Worm (Caenorhabditis elegans): Measurements from ENCODE around the gene nol-9.

The nol-9 gene

DNA sequence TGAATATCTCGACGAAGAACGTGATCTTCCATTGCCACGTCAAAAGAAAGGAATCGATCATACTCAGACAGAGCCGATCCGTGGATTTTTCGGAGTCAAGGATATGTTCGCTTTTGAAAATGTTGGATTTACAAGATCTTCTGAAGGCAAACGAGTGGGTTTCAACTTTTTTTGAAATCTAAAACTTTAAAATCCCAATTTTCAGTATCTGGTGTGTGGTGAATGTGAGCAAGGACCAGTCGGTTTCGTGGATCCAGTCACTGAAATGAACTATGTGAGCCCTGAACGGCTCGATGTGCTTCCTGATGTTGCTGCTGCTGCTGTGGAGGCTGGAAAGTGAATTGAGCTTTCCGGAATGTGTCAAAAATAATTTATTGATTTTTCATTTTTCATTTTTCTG lies 35.4 kb upstream of the nol-9 start, which contains the start of gene lsm-3:
TSS of gene lsm-3 (plus strand) at position 301 of the 400 bp plus-strand sequence.
- no peak for TF ChIP-seq flh-1 (GFP tag; optimal IDR thresholded peaks at IDR 0.05)
- no peak for TF ChIP-seq unc-39 (tag; optimal IDR thresholded peaks at IDR 0.05)
- TF ChIP-seq drap-1 (GFP tag; optimal IDR thresholded peaks at IDR 0.05): no peak
- no peak for TF ChIP-seq nhr-237 (tag; optimal IDR thresholded peaks at IDR 0.05)
- no peak for TF ChIP-seq nhr-76 (tag; optimal IDR thresholded peaks at IDR 0.05)
- no peak for TF ChIP-seq nhr-28 (tag; optimal IDR thresholded peaks at IDR 0.05)
- no peak for TF ChIP-seq M03D4.4 (tag; optimal IDR thresholded peaks at IDR 0.05)
- no peak for TF ChIP-seq nhr-12 (tag; optimal IDR thresholded peaks at IDR 0.05)
- TF ChIP-seq mep-1 (tag; optimal IDR thresholded peaks at IDR 0.05): no peak
- no peak for TF ChIP-seq lsy-2 (tag; optimal IDR thresholded peaks at IDR 0.05)
- no peak for TF ChIP-seq ces-1 (GFP tag; optimal IDR thresholded peaks at IDR 0.05)
- no peak for TF ChIP-seq bed-3 (GFP tag; optimal IDR thresholded peaks at IDR 0.05)

DNA sequence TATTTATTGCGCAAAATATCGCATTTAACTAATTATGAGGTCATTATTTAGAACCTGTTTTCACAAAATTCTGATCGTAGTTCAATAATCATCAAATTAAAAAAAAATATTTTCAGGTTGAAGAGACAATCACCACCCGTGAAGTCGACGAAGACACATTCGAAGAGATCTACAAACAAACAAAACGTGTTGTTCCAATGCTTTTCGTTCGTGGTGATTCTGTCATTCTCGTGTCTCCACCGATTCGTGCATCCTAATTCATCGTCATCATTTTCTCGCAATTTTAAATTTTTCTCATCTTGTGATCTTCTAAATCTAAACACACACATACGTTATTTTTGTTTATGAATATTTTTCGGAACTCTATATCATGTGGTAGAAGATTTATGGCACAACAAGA lies 33.5 kb upstream of the nol-9 start:
- TF ChIP-seq drap-1 (GFP tag; optimal IDR thresholded peaks at IDR 0.05) (no peak), nhr-237 (tag; optimal IDR thresholded peaks at IDR 0.05) (peak; percentile 3)

DNA sequence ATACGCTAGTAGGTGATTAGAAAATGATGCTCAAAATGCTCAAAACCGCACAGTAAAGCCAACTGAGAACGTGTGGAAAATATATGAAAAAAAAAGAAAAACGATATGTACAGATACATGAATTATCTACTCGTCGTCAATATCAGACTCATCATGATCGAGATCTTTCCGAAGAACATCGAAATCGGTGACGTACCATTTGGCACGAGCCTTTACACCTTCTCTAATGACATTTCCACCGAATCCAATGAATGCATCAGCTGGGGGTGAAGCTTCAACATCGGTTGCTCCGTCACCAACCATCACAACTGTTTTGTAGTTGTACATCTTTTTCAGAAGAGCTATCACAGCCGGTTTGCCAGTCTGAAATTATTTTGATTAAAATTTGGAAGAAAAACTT lies 33.1 kb upstream of the nol-9 start:
- TF ChIP-seq nhr-2 (tag; optimal IDR thresholded peaks at IDR 0.05) (no peak), ceh-43 (GFP tag; optimal IDR thresholded peaks at IDR 0.05) (no peak), lin-13 (tag; optimal IDR thresholded peaks at IDR 0.05) (no peak), elt-3 (tag; optimal IDR thresholded peaks at IDR 0.05) (no peak), elt-1 (tag; optimal IDR thresholded peaks at IDR 0.05; ENCODE audit: borderline replicate concordance, insufficient read depth) (no peak), ceh-39 (tag; optimal IDR thresholded peaks at IDR 0.05) (no peak), blmp-1 (tag; optimal IDR thresholded peaks at IDR 0.05) (no peak)

DNA sequence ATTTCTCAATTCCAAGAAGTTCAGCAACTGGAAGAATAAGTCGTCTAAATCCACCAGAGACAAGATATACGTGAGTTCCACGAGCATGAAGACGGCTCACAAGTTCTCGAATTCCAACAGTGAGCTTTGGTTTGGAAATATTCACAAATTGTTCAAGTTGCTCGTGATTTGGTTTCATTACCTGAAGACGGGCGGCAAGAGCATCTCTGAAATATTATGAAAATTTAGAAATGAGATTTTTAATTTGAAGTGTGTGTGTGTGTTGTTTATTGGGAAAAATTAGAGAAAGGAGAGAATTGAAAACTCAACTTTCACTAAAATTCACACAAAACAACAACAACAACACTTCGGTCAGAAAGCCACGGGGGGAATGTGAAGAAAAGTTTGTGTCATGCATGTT lies 31.5 kb upstream of the nol-9 start:
- TF ChIP-seq ham-2 (GFP tag; optimal IDR thresholded peaks at IDR 0.05) (no peak), unc-120 (tag; optimal IDR thresholded peaks at IDR 0.05; ENCODE audit: poor library complexity, severe bottlenecking) (no peak)

DNA sequence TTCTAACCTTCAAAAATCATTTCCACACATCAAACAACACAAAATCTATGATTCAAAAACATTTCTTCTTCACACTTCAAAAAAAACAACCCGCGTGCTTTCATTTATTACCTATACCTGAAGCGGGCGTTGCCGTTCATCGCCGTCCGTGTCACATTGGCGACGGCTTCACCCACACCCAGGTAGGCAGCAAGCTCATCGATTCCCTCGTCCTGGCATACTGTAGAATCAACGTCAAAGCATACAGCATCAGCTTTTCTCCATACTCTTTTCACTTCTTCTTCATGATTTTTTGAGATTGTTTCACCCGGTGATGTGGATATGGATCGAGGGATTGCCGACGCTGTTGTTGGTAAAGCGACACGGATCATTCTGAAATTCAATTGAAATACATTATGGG lies 30.1 kb upstream of the nol-9 start:
- no peak for TF ChIP-seq blmp-1 (tag; optimal IDR thresholded peaks at IDR 0.05)
- no peak for TF ChIP-seq nhr-2 (tag; optimal IDR thresholded peaks at IDR 0.05)
- no peak for TF ChIP-seq flh-1 (GFP tag; optimal IDR thresholded peaks at IDR 0.05)
- no peak for TF ChIP-seq nhr-76 (tag; optimal IDR thresholded peaks at IDR 0.05)
- no peak for TF ChIP-seq ceh-39 (tag; optimal IDR thresholded peaks at IDR 0.05)
- no peak for TF ChIP-seq unc-120 (tag; optimal IDR thresholded peaks at IDR 0.05; ENCODE audit: poor library complexity, severe bottlenecking)

DNA sequence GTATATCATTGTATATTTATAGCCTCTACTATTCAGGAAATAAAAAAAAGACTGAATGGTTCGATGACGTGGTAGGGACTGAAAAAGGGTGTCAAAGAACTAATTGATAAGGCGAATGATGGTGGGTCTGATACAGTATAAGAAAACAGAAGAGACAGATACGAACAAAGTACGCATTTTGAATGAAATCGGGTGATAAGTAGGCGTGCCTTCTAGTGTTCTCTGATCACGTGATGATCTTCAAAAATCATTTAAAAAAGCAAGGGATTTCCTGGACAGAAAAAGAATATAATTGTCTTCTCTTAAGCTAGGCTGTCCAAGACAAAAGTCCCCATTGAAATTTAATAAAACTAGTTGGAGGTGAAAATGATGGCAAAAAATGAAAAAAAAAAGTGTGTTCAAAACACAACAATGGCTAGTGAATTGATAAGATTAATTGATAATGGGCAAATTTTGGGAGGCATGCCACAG lies 29.0 kb upstream of the nol-9 start:
- TF ChIP-seq blmp-1 (tag; optimal IDR thresholded peaks at IDR 0.05) (no peak), hlh-1 (tag; optimal IDR thresholded peaks at IDR 0.05) (no peak)

DNA sequence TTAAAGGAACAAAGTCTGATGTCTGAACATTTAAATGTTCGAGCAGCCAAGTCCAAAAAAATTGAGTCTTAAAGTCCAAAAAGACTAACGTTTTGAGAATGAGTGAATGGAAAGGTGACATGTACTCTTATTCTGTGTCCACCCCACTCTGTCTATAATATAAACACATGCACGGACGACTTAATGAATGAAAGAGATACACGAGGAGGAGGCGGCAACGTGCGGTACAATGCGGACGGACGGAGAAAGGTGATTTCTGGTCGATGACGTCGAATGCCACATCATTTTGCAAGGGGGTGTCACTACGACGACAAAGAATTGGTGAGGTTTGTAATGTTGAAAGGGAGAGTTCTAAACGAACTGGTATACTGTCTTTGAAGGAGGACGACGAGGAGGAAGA lies 27.6 kb upstream of the nol-9 start:
- TF ChIP-seq nhr-2 (tag; optimal IDR thresholded peaks at IDR 0.05) (peak; percentile 82), tbx-8 (GFP tag; optimal IDR thresholded peaks at IDR 0.05) (no peak)

DNA sequence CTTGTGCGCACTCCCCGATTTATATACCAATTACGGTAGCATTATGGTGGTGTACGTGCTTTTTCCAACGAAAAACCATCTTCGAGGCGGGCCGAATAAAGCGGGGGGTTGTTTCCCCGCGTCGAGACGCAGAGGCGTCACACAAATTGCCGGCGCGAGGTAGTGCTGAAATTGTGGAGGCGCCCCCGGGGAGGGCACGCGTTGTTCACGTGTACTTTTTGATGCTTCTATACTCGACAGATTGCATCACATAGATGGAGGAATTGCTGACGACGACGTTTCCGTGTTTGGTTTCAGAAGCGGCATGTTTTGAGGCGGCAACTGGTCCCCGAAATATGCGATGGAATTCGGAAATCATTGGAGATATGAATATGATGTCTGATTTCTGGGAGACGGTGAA lies 27.0 kb upstream of the nol-9 start:
- TF ChIP-seq sem-2 (GFP tag; optimal IDR thresholded peaks at IDR 0.05): no peak
- TF ChIP-seq mep-1 (tag; optimal IDR thresholded peaks at IDR 0.05): no peak
- TF ChIP-seq nhr-237 (tag; optimal IDR thresholded peaks at IDR 0.05): peak; percentile 27
- TF ChIP-seq hlh-1 (tag; optimal IDR thresholded peaks at IDR 0.05): no peak
- TF ChIP-seq elt-3 (tag; optimal IDR thresholded peaks at IDR 0.05): peak; percentile 35
- peak; percentile 57 for TF ChIP-seq ces-1 (GFP tag; optimal IDR thresholded peaks at IDR 0.05)
- TF ChIP-seq mls-2 (tag; optimal IDR thresholded peaks at IDR 0.05): no peak
- TF ChIP-seq ham-2 (GFP tag; optimal IDR thresholded peaks at IDR 0.05): peak; percentile 30
- peak; percentile 60 for TF ChIP-seq elt-1 (tag; optimal IDR thresholded peaks at IDR 0.05; ENCODE audit: borderline replicate concordance, insufficient read depth)
- TF ChIP-seq unc-62 (GFP tag; optimal IDR thresholded peaks at IDR 0.05): peak; percentile 37
- TF ChIP-seq unc-120 (tag; optimal IDR thresholded peaks at IDR 0.05; ENCODE audit: poor library complexity, severe bottlenecking): peak; percentile 62
- no peak for TF ChIP-seq mab-5 (tag; optimal IDR thresholded peaks at IDR 0.05)
